Worm (Caenorhabditis elegans): ENCODE results near the gene F26C11.3.

ce11 chrII:9861394-9861793 is 53.5 kb downstream of the F26C11.3 start, which contains the start of gene chil-3:
- no peak for TF ChIP-seq him-1 (tag; optimal IDR thresholded peaks at IDR 0.05)
- TF ChIP-seq F49E8.2 (tag; optimal IDR thresholded peaks at IDR 0.05; ENCODE audit: insufficient read depth), result no peak
- no peak for TF ChIP-seq madf-6 (GFP tag; IDR thresholded peaks at IDR 0.05)
- TF ChIP-seq F33H1.4 (GFP tag; IDR thresholded peaks at IDR 0.05), result no peak
- TF ChIP-seq dpff-1 (tag; optimal IDR thresholded peaks at IDR 0.05), result no peak
- TF ChIP-seq lin-26 (GFP tag; IDR thresholded peaks at IDR 0.05), result no peak
- no peak for TF ChIP-seq rcor-1 (GFP tag; IDR thresholded peaks at IDR 0.05)
- no peak for TF ChIP-seq F52B5.7 (tag; optimal IDR thresholded peaks at IDR 0.05)
- no peak for TF ChIP-seq nhr-179 (tag; optimal IDR thresholded peaks at IDR 0.05)
- no peak for TF ChIP-seq cebp-2 (GFP tag; IDR thresholded peaks at IDR 0.05)
- TF ChIP-seq nhr-80 (tag; optimal IDR thresholded peaks at IDR 0.05), result no peak
- no peak for TF ChIP-seq attf-5 (GFP tag; optimal IDR thresholded peaks at IDR 0.05)
- TF ChIP-seq unc-62 (GFP tag; optimal IDR thresholded peaks at IDR 0.05), result no peak

Measured in whole organism, young adult.